Worm (Caenorhabditis elegans) whole organism, late embryonic: ENCODE results near the gene fbxa-90.

Experiments used
- F13H6.1 ChIP-seq: sonication (generic microtip); optimal IDR thresholded peaks from 2 replicates; lab custom pipeline; 2016; ENCODE audit warnings: missing genetic modification characterization, missing compliant biosample characterization
- ahr-1 ChIP-seq: sonication (generic microtip); optimal IDR thresholded peaks from 2 replicates; lab custom pipeline; 2016; ENCODE audit warnings: missing genetic modification characterization, missing compliant biosample characterization
- ceh-2 ChIP-seq: sonication (generic microtip); optimal IDR thresholded peaks from 2 replicates; lab custom pipeline; 2016; ENCODE audit warnings: missing genotype, missing genetic modification characterization, missing compliant biosample characterization
- ceh-34 ChIP-seq: sonication (generic microtip); optimal IDR thresholded peaks from 2 replicates; lab custom pipeline; 2016; ENCODE audit warnings: mild to moderate bottlenecking, missing genetic modification characterization, missing compliant biosample characterization
- ceh-45 ChIP-seq: fragments of 200-800 bp; sonication (Bioruptor generic); IDR thresholded peaks from 2 replicates; pipeline ENCODE4 v1.3.6; 2022; ENCODE audit warnings: missing genetic modification reagents, missing genetic modification characterization, missing compliant biosample characterization
- elt-2 ChIP-seq: sonication (generic microtip); optimal IDR thresholded peaks from 2 replicates; lab custom pipeline; 2016; ENCODE audit warnings: missing genetic modification reagents, missing genetic modification characterization, missing compliant biosample characterization
- ets-4 ChIP-seq: sonication (generic microtip); optimal IDR thresholded peaks from 2 replicates; lab custom pipeline; 2016; ENCODE audit warnings: missing genetic modification characterization, missing compliant biosample characterization
- fkh-10 ChIP-seq: fragments of 150-350 bp; optimal IDR thresholded peaks from 2 replicates; lab custom pipeline; 2014; ENCODE audit warnings: missing biosample characterization, missing genetic modification reagents, missing genetic modification characterization
- lim-6 ChIP-seq: sonication (generic microtip); optimal IDR thresholded peaks from 2 replicates; lab custom pipeline; 2016; ENCODE audit warnings: missing genetic modification characterization, missing compliant biosample characterization
- pax-1 ChIP-seq: fragments of 150-350 bp; optimal IDR thresholded peaks from 2 replicates; lab custom pipeline; 2014; ENCODE audit warnings: missing biosample characterization, missing genetic modification characterization
- pha-4 ChIP-seq: fragments of 150-350 bp; optimal IDR thresholded peaks from 2 replicates; lab custom pipeline; 2018; ENCODE audit warnings: missing biosample characterization, missing genetic modification reagents, missing genetic modification characterization
- pqm-1 ChIP-seq: sonication (generic microtip); optimal IDR thresholded peaks from 2 replicates; lab custom pipeline; 2016; ENCODE audit warnings: missing genetic modification characterization, missing compliant biosample characterization

- TF ChIP-seq pqm-1 (tag; lab: Kevin White, UChicago) (no peak), lim-6 (tag; lab: Kevin White, UChicago) (no peak), fkh-10 (GFP tag; lab: Kevin White, UChicago) (no peak), pha-4 (tag; lab: Kevin White, UChicago) (no peak), ahr-1 (tag; lab: Kevin White, UChicago) (no peak), pax-1 (tag; lab: Kevin White, UChicago) (no peak), ceh-45 (GFP tag; lab: Robert Waterston, UW) (no peak), ceh-34 (no peak), F13H6.1 (tag; lab: Kevin White, UChicago) (no peak), ets-4 (tag; lab: Kevin White, UChicago) (no peak), ceh-2 (no peak), elt-2 (tag; lab: Kevin White, UChicago) (no peak)
These were observed 25.8 kb downstream of the fbxa-90 start for ce11 chrV:16992383-16992782.
